Fruit fly (Drosophila melanogaster) whole organism, embryonic: ENCODE measurements around the gene CG3556.

Experiments
- Atf3 ChIP-seq: fragments of 200-800 bp; sonication (Bioruptor generic); optimal IDR thresholded peaks from 3 replicates; lab custom pipeline; 2016; ENCODE audit warnings: missing biosample characterization, missing genetic modification characterization
- CG10267 ChIP-seq: fragments of 200-800 bp; sonication (Bioruptor generic); optimal IDR thresholded peaks from 2 replicates; lab custom pipeline; 2018; ENCODE audit warnings: missing biosample characterization, mild to moderate bottlenecking, missing genetic modification characterization, moderate library complexity
- CG10959 ChIP-seq: fragments of 200-800 bp; sonication (Bioruptor generic); IDR thresholded peaks from 2 replicates; pipeline ENCODE4 v1.3.6; 2022; ENCODE audit warnings: missing biosample characterization, missing genetic modification characterization
- CG11247 ChIP-seq: fragments of 200-800 bp; sonication (Bioruptor generic); IDR thresholded peaks from 2 replicates; pipeline ENCODE4 v1.3.6; 2022; ENCODE audit warnings: missing biosample characterization, missing genetic modification characterization
- CG15011 ChIP-seq: fragments of 200-800 bp; sonication (Bioruptor generic); optimal IDR thresholded peaks from 3 replicates; lab custom pipeline; 2018; ENCODE audit warnings: missing biosample characterization, mild to moderate bottlenecking, missing genetic modification characterization
- CG16779 ChIP-seq: fragments of 200-800 bp; sonication (Bioruptor generic); IDR thresholded peaks from 2 replicates; pipeline ENCODE4 v1.3.6; 2022; ENCODE audit warnings: missing biosample characterization, missing genetic modification characterization
- CG18619 ChIP-seq: fragments of 200-800 bp; sonication (Bioruptor generic); optimal IDR thresholded peaks from 3 replicates; lab custom pipeline; 2017; ENCODE audit warnings: missing biosample characterization, mild to moderate bottlenecking, missing genetic modification characterization
- CG2712 ChIP-seq: fragments of 200-800 bp; optimal IDR thresholded peaks from 3 replicates; lab custom pipeline; 2019; ENCODE audit warnings: missing biosample characterization, mild to moderate bottlenecking, missing genetic modification characterization, moderate library complexity
- CG2889 ChIP-seq: fragments of 200-800 bp; sonication (Bioruptor generic); IDR thresholded peaks from 3 replicates; pipeline ENCODE4 v1.3.6; 2022; ENCODE audit warnings: missing biosample characterization, missing genetic modification characterization
- CG30020 ChIP-seq: fragments of 200-800 bp; optimal IDR thresholded peaks from 2 replicates; lab custom pipeline; 2019; ENCODE audit warnings: missing biosample characterization, mild to moderate bottlenecking, missing genetic modification characterization, moderate library complexity
- CG32532 ChIP-seq: fragments of 200-800 bp; sonication (Bioruptor generic); IDR thresholded peaks from 2 replicates; pipeline ENCODE4 v1.3.6; 2022; ENCODE audit warnings: missing biosample characterization, missing genetic modification characterization
- CG33557 ChIP-seq: fragments of 200-800 bp; sonication (Bioruptor generic); optimal IDR thresholded peaks from 2 replicates; lab custom pipeline; 2019; ENCODE audit warnings: missing biosample characterization, mild to moderate bottlenecking, missing genetic modification characterization, moderate library complexity
- CG3995 ChIP-seq: fragments of 200-800 bp; sonication (Bioruptor generic); optimal IDR thresholded peaks from 3 replicates; lab custom pipeline; 2016; ENCODE audit warnings: missing biosample characterization, missing genetic modification characterization
- CG4282 ChIP-seq: fragments of 200-800 bp; sonication (Bioruptor generic); optimal IDR thresholded peaks from 2 replicates; lab custom pipeline; 2016; ENCODE audit warnings: missing biosample characterization, missing genetic modification characterization
- CG4617 ChIP-seq: fragments of 200-800 bp; sonication (Bioruptor generic); optimal IDR thresholded peaks from 3 replicates; lab custom pipeline; 2016; ENCODE audit warnings: missing biosample characterization, missing genetic modification characterization, borderline replicate concordance
- CG7839 ChIP-seq: fragments of 200-800 bp; sonication (Bioruptor generic); optimal IDR thresholded peaks from 3 replicates; lab custom pipeline; 2018; ENCODE audit warnings: missing biosample characterization, mild to moderate bottlenecking, missing genetic modification characterization, moderate library complexity
- CG8290 ChIP-seq, 3 experiments: fragments of 200-800 bp; sonication (Bioruptor generic); optimal IDR thresholded peaks; 2 replicates each; lab custom pipeline; 2016 to 2019; ENCODE audit warnings: missing biosample characterization in 3 of 3, missing genetic modification characterization in 3 of 3, mild to moderate bottlenecking in 2 of 3, moderate library complexity in 1 of 3
- CG9932 ChIP-seq: fragments of 200-800 bp; sonication (Bioruptor generic); IDR thresholded peaks from 2 replicates; pipeline ENCODE4 v1.3.6; 2022; ENCODE audit warnings: missing biosample characterization, missing genetic modification characterization
- Chrac-16 ChIP-seq: fragments of 200-800 bp; sonication (Bioruptor generic); optimal IDR thresholded peaks from 3 replicates; lab custom pipeline; 2016; ENCODE audit warnings: missing biosample characterization, missing genetic modification characterization
- Dek ChIP-seq: fragments of 200-800 bp; sonication (Bioruptor generic); optimal IDR thresholded peaks from 3 replicates; lab custom pipeline; 2019; ENCODE audit warnings: missing biosample characterization, mild to moderate bottlenecking, missing genetic modification characterization, moderate library complexity
- Doc3 ChIP-seq: fragments of 200-800 bp; sonication (Bioruptor generic); IDR thresholded peaks from 3 replicates; pipeline ENCODE4 v1.3.6; 2022; ENCODE audit warnings: missing biosample characterization, missing genetic modification characterization; ENCODE audit not compliant: partially characterized antibody
- Dref ChIP-seq: fragments of 200-800 bp; sonication (Bioruptor generic); IDR thresholded peaks from 2 replicates; pipeline ENCODE4 v1.3.6; 2022; ENCODE audit warnings: missing biosample characterization, missing genetic modification characterization
- Ets97D ChIP-seq: fragments of 200-800 bp; sonication (Bioruptor generic); optimal IDR thresholded peaks from 3 replicates; lab custom pipeline; 2016; ENCODE audit warnings: missing biosample characterization, missing genetic modification characterization
- H2.0 ChIP-seq: fragments of 200-800 bp; sonication (Bioruptor generic); IDR thresholded peaks from 2 replicates; pipeline ENCODE4 v1.3.6; 2022; ENCODE audit warnings: missing biosample characterization, missing genetic modification characterization
- Jarid2 ChIP-seq: fragments of 200-800 bp; sonication (Bioruptor generic); optimal IDR thresholded peaks from 3 replicates; lab custom pipeline; 2017; ENCODE audit warnings: mild to moderate bottlenecking, missing biosample characterization, missing genetic modification reagents, missing genetic modification characterization
- Mes4 ChIP-seq: fragments of 200-800 bp; sonication (Bioruptor generic); optimal IDR thresholded peaks from 2 replicates; lab custom pipeline; 2016; ENCODE audit warnings: missing biosample characterization, missing genetic modification characterization
- Mrtf ChIP-seq: fragments of 200-800 bp; sonication (Bioruptor generic); IDR thresholded peaks from 3 replicates; pipeline ENCODE4 v1.3.6; 2022; ENCODE audit warnings: missing biosample characterization, missing genetic modification characterization
- Sin3A ChIP-seq: fragments of >200 bp; optimal IDR thresholded peaks from 2 replicates; lab custom pipeline; 2018
- Sox100B ChIP-seq: fragments of 200-800 bp; sonication (Bioruptor generic); optimal IDR thresholded peaks from 3 replicates; lab custom pipeline; 2018; ENCODE audit warnings: missing biosample characterization, mild to moderate bottlenecking, missing genetic modification characterization
- Spps ChIP-seq: fragments of 200-800 bp; sonication (Bioruptor generic); optimal IDR thresholded peaks from 2 replicates; lab custom pipeline; 2018; ENCODE audit warnings: missing biosample characterization, mild to moderate bottlenecking, missing genetic modification characterization
- Sry-β ChIP-seq: fragments of 200-800 bp; sonication (Bioruptor generic); optimal IDR thresholded peaks from 2 replicates; lab custom pipeline; 2018; ENCODE audit warnings: missing biosample characterization, mild to moderate bottlenecking, missing genetic modification characterization, moderate library complexity
- Stat92E ChIP-seq, 3 experiments: fragments of >200 bp in 2 of 3; fragments of 200-800 bp in 1 of 3; sonication (Bioruptor generic) in 1 of 3; optimal IDR thresholded peaks; 2 replicates each; lab custom pipeline; 2017 to 2019; ENCODE audit warnings: missing biosample characterization in 3 of 3, missing genetic modification characterization in 3 of 3, mild to moderate bottlenecking in 1 of 3, moderate library complexity in 1 of 3
- ara ChIP-seq: fragments of 200-800 bp; sonication (Bioruptor generic); IDR thresholded peaks from 2 replicates; pipeline ENCODE4 v1.3.6; 2022; ENCODE audit warnings: missing biosample characterization, missing genetic modification characterization
- az2 ChIP-seq: fragments of 200-800 bp; sonication (Bioruptor generic); optimal IDR thresholded peaks from 3 replicates; lab custom pipeline; 2016; ENCODE audit warnings: missing biosample characterization, missing genetic modification characterization
- bsh ChIP-seq, 2 experiments: fragments of 200-800 bp; sonication (Bioruptor generic); optimal IDR thresholded peaks; 2 replicates each; lab custom pipeline; 2017 to 2018; ENCODE audit warnings: mild to moderate bottlenecking in 2 of 2, missing biosample characterization in 2 of 2, missing genetic modification characterization in 2 of 2, moderate library complexity in 1 of 2
- btn ChIP-seq: fragments of 200-800 bp; sonication (Bioruptor generic); optimal IDR thresholded peaks from 2 replicates; lab custom pipeline; 2016; ENCODE audit warnings: missing biosample characterization, missing genetic modification characterization
- dimm ChIP-seq: fragments of 200-800 bp; sonication (Bioruptor generic); IDR thresholded peaks from 2 replicates; pipeline ENCODE4 v1.3.6; 2022; ENCODE audit warnings: missing biosample characterization, missing genetic modification characterization
- fru ChIP-seq: fragments of >200 bp; optimal IDR thresholded peaks from 2 replicates; lab custom pipeline; 2017
- ftz-f1 ChIP-seq: fragments of 200-800 bp; sonication (Bioruptor generic); optimal IDR thresholded peaks from 2 replicates; lab custom pipeline; 2016; ENCODE audit warnings: missing biosample characterization, missing genetic modification characterization
- fu2 ChIP-seq: fragments of 200-800 bp; sonication (Bioruptor generic); optimal IDR thresholded peaks from 2 replicates; lab custom pipeline; 2016; ENCODE audit warnings: missing biosample characterization, missing genetic modification characterization
- gsb-n ChIP-seq: fragments of 200-800 bp; sonication (Bioruptor generic); optimal IDR thresholded peaks from 3 replicates; lab custom pipeline; 2018; ENCODE audit warnings: missing biosample characterization, mild to moderate bottlenecking, missing genetic modification characterization
- h ChIP-seq: fragments of >200 bp; optimal IDR thresholded peaks from 2 replicates; lab custom pipeline; 2017
- hth ChIP-seq: fragments of >200 bp; optimal IDR thresholded peaks from 2 replicates; lab custom pipeline; 2017; ENCODE audit warnings: inconsistent platforms
- knrl ChIP-seq: fragments of 200-800 bp; sonication (Bioruptor generic); IDR thresholded peaks from 3 replicates; pipeline ENCODE4 v1.3.6; 2022; ENCODE audit warnings: missing biosample characterization, missing genetic modification characterization; ENCODE audit not compliant: partially characterized antibody
- nerfin-1 ChIP-seq: fragments of 200-800 bp; sonication (Bioruptor generic); optimal IDR thresholded peaks from 3 replicates; lab custom pipeline; 2019; ENCODE audit warnings: missing biosample characterization, mild to moderate bottlenecking, missing genetic modification characterization, moderate library complexity
- pita ChIP-seq: fragments of 200-800 bp; sonication (Bioruptor generic); optimal IDR thresholded peaks from 2 replicates; lab custom pipeline; 2017; ENCODE audit warnings: missing biosample characterization, mild to moderate bottlenecking, missing genetic modification characterization
- pzg ChIP-seq: fragments of 200-800 bp; sonication (Bioruptor generic); optimal IDR thresholded peaks from 3 replicates; lab custom pipeline; 2018; ENCODE audit warnings: missing biosample characterization, mild to moderate bottlenecking, missing genetic modification characterization, moderate library complexity
- ranshi ChIP-seq: fragments of 200-800 bp; sonication (Bioruptor generic); IDR thresholded peaks from 2 replicates; pipeline ENCODE4 v1.3.6; 2022; ENCODE audit warnings: missing biosample characterization, missing genetic modification characterization
- repo ChIP-seq: fragments of 200-800 bp; sonication (Bioruptor generic); optimal IDR thresholded peaks from 2 replicates; lab custom pipeline; 2016; ENCODE audit warnings: missing biosample characterization, missing genetic modification characterization
- sima ChIP-seq: fragments of 200-800 bp; sonication (Bioruptor generic); optimal IDR thresholded peaks from 2 replicates; lab custom pipeline; 2016; ENCODE audit warnings: missing biosample characterization, missing genetic modification characterization
- so ChIP-seq: fragments of 200-800 bp; sonication (Bioruptor generic); IDR thresholded peaks from 3 replicates; pipeline ENCODE4 v1.3.6; 2022; ENCODE audit warnings: missing biosample characterization, missing genetic modification characterization
- ssp ChIP-seq: fragments of 200-800 bp; sonication (Bioruptor generic); IDR thresholded peaks from 2 replicates; pipeline ENCODE4 v1.3.6; 2022; ENCODE audit warnings: missing biosample characterization, missing genetic modification characterization

Gene CG3556

dm6 chrX:4507121-4507520, 22.9 kb upstream of the CG3556 start (continued):
- TF ChIP-seq gsb-n (tag; lab: Kevin White, UChicago) = peak; percentile 53
- TF ChIP-seq fu2 (GFP tag; lab: Kevin White, UChicago) = no peak
- TF ChIP-seq CG10959 (GFP tag; lab: Robert Waterston, UW) = peak; percentile 69
- peak; percentile 43; the same call in 1 of the 2 replicates for TF ChIP-seq dimm (GFP tag; lab: Robert Waterston, UW)
- no peak for TF ChIP-seq CG3995 (GFP tag; lab: Kevin White, UChicago)
- TF ChIP-seq pita (GFP tag; lab: Kevin White, UChicago) = no peak
- peak; percentile 11 to 67 for TF ChIP-seq bsh (GFP tag; optimal IDR thresholded peaks at IDR 0.05; lab: Kevin White, UChicago)
- TF ChIP-seq Sox100B = peak; percentile 19
- TF ChIP-seq Dek = peak; percentile 12
- TF ChIP-seq CG18619 (GFP tag; lab: Kevin White, UChicago) = peak; percentile 47
- TF ChIP-seq CG30020 (tag; lab: Kevin White, UChicago) = no peak
- no peak for TF ChIP-seq pzg (GFP tag; lab: Kevin White, UChicago)
- TF ChIP-seq Ets97D (GFP tag; lab: Kevin White, UChicago) = no peak
- no peak for TF ChIP-seq CG16779
- TF ChIP-seq CG4617 (GFP tag; lab: Kevin White, UChicago) = peak; percentile 21
- TF ChIP-seq CG4282 (GFP tag; lab: Kevin White, UChicago) = no peak
- peak; percentile 73 for TF ChIP-seq Chrac-16 (GFP tag; lab: Kevin White, UChicago)
- TF ChIP-seq az2 (GFP tag; lab: Kevin White, UChicago) = peak; percentile 73
- TF ChIP-seq Jarid2 (GFP tag; lab: Kevin White, UChicago) = peak; percentile 60
- TF ChIP-seq Spps (tag; lab: Kevin White, UChicago) = no peak
- peak; percentile 65 for TF ChIP-seq CG8290 (GFP tag; optimal IDR thresholded peaks at IDR 0.05; lab: Kevin White, UChicago)
- peak; percentile 63 to 76 for TF ChIP-seq CG8290 (tag; optimal IDR thresholded peaks at IDR 0.05; lab: Kevin White, UChicago)
- TF ChIP-seq Mes4 (GFP tag; lab: Kevin White, UChicago) = peak; percentile 56
- no peak for TF ChIP-seq CG9932 (GFP tag; lab: Robert Waterston, UW)
- TF ChIP-seq Sry-β = peak; percentile 8
- TF ChIP-seq sima (GFP tag; lab: Kevin White, UChicago) = no peak
- no peak for TF ChIP-seq ftz-f1 (GFP tag; lab: Kevin White, UChicago)
- TF ChIP-seq Stat92E (GFP tag; optimal IDR thresholded peaks at IDR 0.05; lab: Kevin White, UChicago) = no peak
- peak; percentile 13 for TF ChIP-seq CG10267 (tag; lab: Kevin White, UChicago)
- TF ChIP-seq CG2712 = peak; percentile 46
- TF ChIP-seq CG11247 (GFP tag; lab: Robert Waterston, UW) = peak; percentile 58
- peak; percentile 0 for TF ChIP-seq btn
- no peak for TF ChIP-seq ranshi (GFP tag; lab: Robert Waterston, UW)
- peak; percentile 53 for TF ChIP-seq CG7839 (tag; lab: Kevin White, UChicago)
- TF ChIP-seq Sin3A (lab: Kevin White, UChicago) = no peak
- TF ChIP-seq repo (GFP tag; lab: Kevin White, UChicago) = no peak
- TF ChIP-seq CG15011 (GFP tag; lab: Kevin White, UChicago) = no peak
- TF ChIP-seq Atf3 (GFP tag; lab: Kevin White, UChicago) = peak; percentile 54
- no peak for TF ChIP-seq Doc3 (GFP tag; lab: Robert Waterston, UW)
- TF ChIP-seq CG32532 = peak; percentile 78
- peak; percentile 61 for TF ChIP-seq CG33557 (GFP tag; lab: Kevin White, UChicago)
- TF ChIP-seq so (GFP tag; lab: Robert Waterston, UW) = 0 out of 3 replicates have a peak, but pooled peaks have one; percentile 43
- no peak for TF ChIP-seq knrl (GFP tag; lab: Robert Waterston, UW)
- TF ChIP-seq Mrtf (GFP tag; lab: Robert Waterston, UW) = peak; percentile 56; the same call in 2 of the 3 replicates
- TF ChIP-seq h (lab: Kevin White, UChicago) = peak; percentile 65
- no peak for TF ChIP-seq nerfin-1 (tag; lab: Kevin White, UChicago)
- TF ChIP-seq ssp (GFP tag; lab: Robert Waterston, UW) = 0 out of 2 replicates have a peak, but pooled peaks have one; percentile 19
- peak; percentile 46; the same call in 1 of the 2 replicates for TF ChIP-seq H2.0
- TF ChIP-seq CG2889 = 0 out of 3 replicates have a peak, but pooled peaks have one; percentile 18
- TF ChIP-seq ara (GFP tag; lab: Robert Waterston, UW) = peak; percentile 65; the same call in 1 of the 2 replicates
- TF ChIP-seq Dref = no peak
- TF ChIP-seq fru (lab: Kevin White, UChicago) = no peak
- TF ChIP-seq hth = no peak
